Fruit fly (Drosophila melanogaster) whole organism, adult: ENCODE measurements around the gene tai.

Experiments used
- CG33017 ChIP-seq: fragments of 200-800 bp; sonication (Bioruptor generic); optimal IDR thresholded peaks from 2 replicates; lab custom pipeline; 2018; ENCODE audit warnings: missing biosample characterization, mild to moderate bottlenecking, missing genetic modification characterization, moderate library complexity
- pad ChIP-seq: fragments of 200-800 bp; sonication (Bioruptor generic); optimal IDR thresholded peaks from 3 replicates; lab custom pipeline; 2017; ENCODE audit warnings: missing biosample characterization, missing genetic modification characterization, mild to moderate bottlenecking, moderate library complexity, missing genetic modification reagents

- no peak for TF ChIP-seq pad
- TF ChIP-seq CG33017 (tag; lab: Kevin White, UChicago) = no peak
Measured at dm6 chr2L:9231760-9232431, 65.3 kb downstream of the tai start.
